Worm (Caenorhabditis elegans): ENCODE data around the gene F54E7.9.

Gene F54E7.9

DNA sequence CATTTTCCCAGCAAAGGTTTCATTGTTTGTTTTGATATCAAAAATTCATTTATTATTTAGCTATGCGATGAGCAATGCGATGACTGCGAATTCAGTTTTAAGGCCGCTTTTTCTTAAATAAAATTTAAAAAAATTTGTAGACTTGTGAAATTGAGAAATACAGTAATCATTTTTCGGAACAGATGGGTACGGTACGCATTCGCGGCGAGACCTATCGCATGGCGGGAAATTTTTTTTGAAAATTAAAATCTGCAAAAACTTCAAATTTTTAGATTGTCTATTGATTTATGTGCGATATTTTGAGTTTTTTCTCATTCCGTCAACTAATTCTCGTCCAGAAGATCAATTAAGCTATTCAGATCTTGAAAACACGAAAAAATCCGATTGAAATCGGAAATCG lies 14.2 kb downstream of the F54E7.9 start:
- TF ChIP-seq hnd-1 (tag; optimal IDR thresholded peaks at IDR 0.05) (no peak), tbx-11 (GFP tag; IDR thresholded peaks at IDR 0.05) (no peak), pes-1 (GFP tag; IDR thresholded peaks at IDR 0.05) (no peak), aly-1 (tag; optimal IDR thresholded peaks at IDR 0.05) (no peak), hmbx-1 (tag; optimal IDR thresholded peaks at IDR 0.05) (no peak), tbx-37 (GFP tag; conservative IDR thresholded peaks at IDR 0.05) (no peak), hmg-4 (GFP tag; optimal IDR thresholded peaks at IDR 0.05) (no peak), ama-1 (optimal IDR thresholded peaks at IDR 0.05) (no peak), ceh-13 (GFP tag; optimal IDR thresholded peaks at IDR 0.05) (no peak), flt-1 (GFP tag; IDR thresholded peaks at IDR 0.05) (no peak), B0310.2 (tag; optimal IDR thresholded peaks at IDR 0.05) (no peak), F13C5.2 (tag; optimal IDR thresholded peaks at IDR 0.05) (no peak), ets-7 (tag; optimal IDR thresholded peaks at IDR 0.05) (no peak), ceh-36 (tag; optimal IDR thresholded peaks at IDR 0.05) (no peak), scrt-1 (GFP tag; IDR thresholded peaks at IDR 0.05) (no peak), tra-4 (tag; optimal IDR thresholded peaks at IDR 0.05) (no peak), sea-1 (GFP tag; conservative IDR thresholded peaks at IDR 0.05) (no peak)

DNA sequence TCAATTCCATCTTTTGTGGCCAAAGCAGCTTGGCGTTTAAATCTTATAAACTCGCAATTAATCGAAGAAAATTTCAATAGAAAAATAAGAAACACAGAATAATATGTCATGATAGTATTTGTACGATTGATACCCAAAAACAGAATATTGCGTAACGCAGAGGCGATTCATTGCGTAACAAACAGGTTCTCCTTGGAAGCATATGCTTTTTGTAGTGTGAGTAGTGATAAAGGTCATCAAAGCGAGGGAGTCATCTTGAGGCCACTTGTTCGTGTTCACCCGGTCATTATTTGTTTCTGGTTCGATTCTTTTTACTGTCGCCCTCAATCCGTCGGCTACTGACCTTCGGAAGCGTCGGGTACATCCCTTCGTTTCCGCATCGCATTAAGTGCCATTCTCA lies 16.7 kb downstream of the F54E7.9 start, which contains the start of gene F54E7.6:
TSS of gene F54E7.6 (minus strand) at position 110 of the 400 bp plus-strand sequence.
- TF ChIP-seq sea-1 (GFP tag; conservative IDR thresholded peaks at IDR 0.05) (no peak), ceh-13 (GFP tag; optimal IDR thresholded peaks at IDR 0.05) (no peak), aly-1 (tag; optimal IDR thresholded peaks at IDR 0.05) (no peak), scrt-1 (GFP tag; IDR thresholded peaks at IDR 0.05) (no peak), tbx-37 (GFP tag; conservative IDR thresholded peaks at IDR 0.05) (no peak), B0310.2 (tag; optimal IDR thresholded peaks at IDR 0.05) (no peak), pes-1 (GFP tag; IDR thresholded peaks at IDR 0.05) (no peak), flt-1 (GFP tag; IDR thresholded peaks at IDR 0.05) (no peak), hmg-4 (GFP tag; optimal IDR thresholded peaks at IDR 0.05) (no peak), ceh-36 (tag; optimal IDR thresholded peaks at IDR 0.05) (no peak), tbx-11 (GFP tag; IDR thresholded peaks at IDR 0.05) (no peak), ama-1 (optimal IDR thresholded peaks at IDR 0.05) (no peak), tra-4 (tag; optimal IDR thresholded peaks at IDR 0.05) (no peak), hnd-1 (tag; optimal IDR thresholded peaks at IDR 0.05) (no peak), F13C5.2 (tag; optimal IDR thresholded peaks at IDR 0.05) (no peak), hmbx-1 (tag; optimal IDR thresholded peaks at IDR 0.05) (no peak), ets-7 (tag; optimal IDR thresholded peaks at IDR 0.05) (no peak)

ce11 chrIII:5656941-5657340 lies 20.7 kb downstream of the F54E7.9 start, which contains the start of gene sdz-21:
Gene sdz-21 (minus strand): TSS chrIII:5657041.
- TF ChIP-seq ceh-13 (GFP tag; optimal IDR thresholded peaks at IDR 0.05) = no peak
- no peak for TF ChIP-seq tra-4 (tag; optimal IDR thresholded peaks at IDR 0.05)
- no peak for TF ChIP-seq F13C5.2 (tag; optimal IDR thresholded peaks at IDR 0.05)
- TF ChIP-seq sea-1 (GFP tag; conservative IDR thresholded peaks at IDR 0.05) = no peak
- TF ChIP-seq ceh-36 (tag; optimal IDR thresholded peaks at IDR 0.05) = no peak
- no peak for TF ChIP-seq pes-1 (GFP tag; IDR thresholded peaks at IDR 0.05)
- TF ChIP-seq hmg-4 (GFP tag; optimal IDR thresholded peaks at IDR 0.05) = no peak
- no peak for TF ChIP-seq B0310.2 (tag; optimal IDR thresholded peaks at IDR 0.05)
- no peak for TF ChIP-seq ets-7 (tag; optimal IDR thresholded peaks at IDR 0.05)
- no peak for TF ChIP-seq aly-1 (tag; optimal IDR thresholded peaks at IDR 0.05)
- TF ChIP-seq flt-1 (GFP tag; IDR thresholded peaks at IDR 0.05) = no peak
- TF ChIP-seq tbx-11 (GFP tag; IDR thresholded peaks at IDR 0.05) = no peak
- TF ChIP-seq scrt-1 (GFP tag; IDR thresholded peaks at IDR 0.05) = no peak
- TF ChIP-seq hnd-1 (tag; optimal IDR thresholded peaks at IDR 0.05) = no peak
- no peak for TF ChIP-seq ama-1 (optimal IDR thresholded peaks at IDR 0.05)
- TF ChIP-seq tbx-37 (GFP tag; conservative IDR thresholded peaks at IDR 0.05) = no peak
- no peak for TF ChIP-seq hmbx-1 (tag; optimal IDR thresholded peaks at IDR 0.05)

DNA sequence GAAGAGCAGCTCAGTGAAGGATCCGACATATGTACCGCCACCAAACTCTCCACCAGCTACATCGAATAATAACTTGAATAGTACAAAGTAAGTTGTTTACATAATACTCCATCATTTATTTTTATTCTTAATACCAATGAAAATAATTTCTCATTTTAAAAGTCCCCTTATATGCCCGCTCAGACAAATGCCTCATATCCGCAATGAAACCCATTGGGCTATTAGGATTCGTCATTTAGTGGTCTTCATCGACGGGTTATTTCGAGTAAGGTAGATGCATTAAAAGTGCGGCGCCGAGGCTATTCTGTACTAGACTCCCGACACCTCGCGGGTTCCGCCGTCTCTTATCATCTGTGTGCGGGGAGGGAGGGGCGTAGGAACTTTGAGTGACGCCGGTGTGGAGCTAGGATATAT lies 24.0 kb downstream of the F54E7.9 start:
- 0 out of 2 replicates have a peak, but pooled peaks have one; percentile 29 for TF ChIP-seq pes-1 (GFP tag; IDR thresholded peaks at IDR 0.05)
- no peak for TF ChIP-seq ets-7 (tag; optimal IDR thresholded peaks at IDR 0.05)
- no peak for TF ChIP-seq ceh-36 (tag; optimal IDR thresholded peaks at IDR 0.05)

- TF ChIP-seq ceh-36 (tag; optimal IDR thresholded peaks at IDR 0.05) (no peak), hmbx-1 (tag; optimal IDR thresholded peaks at IDR 0.05) (no peak), tra-4 (tag; optimal IDR thresholded peaks at IDR 0.05) (no peak)
These were observed 35.0 kb downstream of the F54E7.9 start for ce11 chrIII:5642692-5643091.

DNA sequence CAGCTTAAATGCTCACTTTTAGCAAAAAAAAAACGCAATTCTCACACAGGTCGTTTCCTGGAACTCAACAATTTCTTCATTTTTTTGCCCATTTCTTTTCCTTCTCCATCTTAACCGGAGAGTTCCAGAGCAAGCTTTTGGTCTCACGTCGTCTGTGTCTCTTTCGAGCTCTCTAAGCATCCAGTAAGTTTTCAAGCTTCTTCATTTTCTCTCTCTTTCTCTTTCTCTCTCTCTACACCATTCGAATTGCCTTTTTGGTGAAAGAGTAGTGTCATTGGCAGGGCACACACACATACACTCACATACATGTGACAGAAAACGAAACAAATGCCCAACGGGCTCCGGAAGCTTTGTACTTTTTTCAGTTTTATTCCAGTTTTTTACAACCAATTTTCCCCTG lies 37.8 kb downstream of the F54E7.9 start:
- TF ChIP-seq B0310.2 (tag; optimal IDR thresholded peaks at IDR 0.05) = no peak
- TF ChIP-seq aly-1 (tag; optimal IDR thresholded peaks at IDR 0.05) = no peak
- TF ChIP-seq tbx-37 (GFP tag; conservative IDR thresholded peaks at IDR 0.05) = no peak
- no peak for TF ChIP-seq scrt-1 (GFP tag; IDR thresholded peaks at IDR 0.05)
- no peak for TF ChIP-seq flt-1 (GFP tag; IDR thresholded peaks at IDR 0.05)
- TF ChIP-seq F13C5.2 (tag; optimal IDR thresholded peaks at IDR 0.05) = no peak
- TF ChIP-seq hmg-4 (GFP tag; optimal IDR thresholded peaks at IDR 0.05) = no peak
- TF ChIP-seq sea-1 (GFP tag; conservative IDR thresholded peaks at IDR 0.05) = no peak
- no peak for TF ChIP-seq ceh-36 (tag; optimal IDR thresholded peaks at IDR 0.05)
- TF ChIP-seq ama-1 (optimal IDR thresholded peaks at IDR 0.05) = no peak
- no peak for TF ChIP-seq ceh-13 (GFP tag; optimal IDR thresholded peaks at IDR 0.05)
- no peak for TF ChIP-seq tra-4 (tag; optimal IDR thresholded peaks at IDR 0.05)

ce11 chrIII:5637297-5637876 lies 40.3 kb downstream of the F54E7.9 start:
- TF ChIP-seq tbx-11 (GFP tag; IDR thresholded peaks at IDR 0.05) (0 out of 2 replicates have a peak, but pooled peaks have one; percentile 41), sea-1 (GFP tag; conservative IDR thresholded peaks at IDR 0.05) (0 out of 2 replicates have a peak, but pooled peaks have one; percentile 65), hmg-4 (GFP tag; optimal IDR thresholded peaks at IDR 0.05) (peak; percentile 5)

DNA sequence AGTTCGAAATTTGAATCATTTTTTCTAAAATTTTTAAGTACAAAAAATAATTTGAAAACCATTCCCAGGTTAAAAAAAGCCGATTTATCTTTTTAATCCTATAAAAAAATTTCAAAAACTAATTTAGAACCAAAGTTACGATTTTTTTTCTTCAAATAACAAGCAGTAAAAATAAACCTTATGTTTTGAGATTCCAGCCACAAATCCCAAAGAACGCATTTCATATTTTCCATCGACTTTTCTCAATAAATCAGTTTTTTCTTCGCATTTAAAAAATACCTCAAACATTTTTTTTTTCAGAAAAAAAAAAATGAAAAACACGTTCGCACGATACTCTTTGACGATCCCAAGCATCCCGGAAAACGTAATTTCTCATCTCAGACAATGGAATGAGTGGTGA lies 42.5 kb downstream of the F54E7.9 start, which contains the start of gene ckk-1:
TSS of gene ckk-1 (plus strand) at position 301 of the 400 bp plus-strand sequence.
- TF ChIP-seq tra-4 (tag; optimal IDR thresholded peaks at IDR 0.05) (no peak), hmg-4 (GFP tag; optimal IDR thresholded peaks at IDR 0.05) (no peak), ceh-36 (tag; optimal IDR thresholded peaks at IDR 0.05) (no peak), sea-1 (GFP tag; conservative IDR thresholded peaks at IDR 0.05) (no peak), pes-1 (GFP tag; IDR thresholded peaks at IDR 0.05) (no peak), hnd-1 (tag; optimal IDR thresholded peaks at IDR 0.05) (no peak), F13C5.2 (tag; optimal IDR thresholded peaks at IDR 0.05) (no peak), aly-1 (tag; optimal IDR thresholded peaks at IDR 0.05) (no peak), ama-1 (optimal IDR thresholded peaks at IDR 0.05) (no peak), B0310.2 (tag; optimal IDR thresholded peaks at IDR 0.05) (no peak), ets-7 (tag; optimal IDR thresholded peaks at IDR 0.05) (no peak), flt-1 (GFP tag; IDR thresholded peaks at IDR 0.05) (no peak), ceh-13 (GFP tag; optimal IDR thresholded peaks at IDR 0.05) (no peak), hmbx-1 (tag; optimal IDR thresholded peaks at IDR 0.05) (no peak), scrt-1 (GFP tag; IDR thresholded peaks at IDR 0.05) (no peak), tbx-11 (GFP tag; IDR thresholded peaks at IDR 0.05) (no peak)
